Fruit fly (Drosophila melanogaster) S2 (cell line): ENCODE measurements around the gene TORIP.

Source experiments
- CG8478 ChIP-seq: fragments of >200 bp; optimal IDR thresholded peaks from 2 replicates; lab custom pipeline; 2018
- CTCF ChIP-seq, 2 experiments: fragments of >200 bp; optimal IDR thresholded peaks; 2 replicates each; lab custom pipeline; 2018

DNA sequence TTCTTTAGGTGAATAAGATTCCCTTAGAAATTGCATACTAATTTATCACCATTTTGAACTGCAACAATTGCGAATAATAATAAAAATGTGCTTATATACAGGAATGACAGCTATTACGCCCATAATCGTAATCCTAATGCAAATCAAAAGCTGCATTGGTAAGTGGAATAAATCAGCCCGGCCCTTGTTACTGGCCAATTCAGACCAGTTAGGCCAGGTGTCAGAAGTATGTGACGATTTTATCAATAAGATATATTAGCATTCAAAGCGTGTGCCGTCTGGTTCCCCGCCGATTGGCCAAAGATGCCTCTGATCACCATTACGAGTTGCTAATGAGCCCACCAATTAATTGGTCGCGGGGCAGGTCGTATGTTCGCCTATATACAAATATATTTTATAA lies 7.6 kb upstream of the TORIP start:
- TF ChIP-seq CTCF (optimal IDR thresholded peaks at IDR 0.05; lab: Kevin White, UChicago) (no peak), CG8478 (lab: Kevin White, UChicago) (no peak)
